Worm (Caenorhabditis elegans): Measurements from ENCODE around the gene F13B12.4.

The F13B12.4 gene

DNA sequence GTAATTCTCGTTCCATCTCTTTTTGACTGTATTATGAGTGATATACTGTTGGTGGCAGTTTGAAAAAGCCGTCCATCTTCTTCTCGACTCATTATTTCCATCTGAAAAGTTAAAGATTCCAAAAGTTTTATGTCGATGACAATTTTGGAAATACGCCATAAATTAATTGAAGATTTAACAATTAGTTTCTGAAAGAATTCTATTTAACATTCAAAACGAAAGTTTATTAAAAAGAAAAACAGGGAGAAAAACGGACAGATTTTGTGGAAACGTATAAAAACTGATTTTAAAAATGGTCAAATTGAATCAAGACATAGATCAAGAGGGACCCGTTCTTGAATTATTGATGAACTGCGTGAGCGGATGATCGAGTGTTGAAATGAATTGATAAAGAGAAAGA is 35.9 kb downstream of the F13B12.4 start, which contains the start of gene R10H10.7:
TSS of gene R10H10.7 (minus strand) at position 101 of the 400 bp plus-strand sequence.
- TF ChIP-seq skn-1 (tag; optimal IDR thresholded peaks at IDR 0.05) (no peak), ceh-82 (tag; optimal IDR thresholded peaks at IDR 0.05) (no peak), elt-2 (tag; optimal IDR thresholded peaks at IDR 0.05) (no peak), mml-1 (tag; optimal IDR thresholded peaks at IDR 0.05) (no peak), lin-39 (tag; optimal IDR thresholded peaks at IDR 0.05) (no peak), ama-1 (optimal IDR thresholded peaks at IDR 0.05) (no peak), jun-1 (tag; optimal IDR thresholded peaks at IDR 0.05) (no peak), snpc-4 (tag; optimal IDR thresholded peaks at IDR 0.05) (no peak), nhr-76 (tag; optimal IDR thresholded peaks at IDR 0.05) (no peak), nhr-77 (tag; optimal IDR thresholded peaks at IDR 0.05) (no peak), nhr-23 (tag; optimal IDR thresholded peaks at IDR 0.05) (no peak), nhr-237 (tag; optimal IDR thresholded peaks at IDR 0.05) (no peak), pha-4 (tag; optimal IDR thresholded peaks at IDR 0.05) (no peak), nhr-11 (tag; optimal IDR thresholded peaks at IDR 0.05) (no peak), unc-62 (GFP tag; optimal IDR thresholded peaks at IDR 0.05) (no peak), nhr-25 (tag; optimal IDR thresholded peaks at IDR 0.05) (no peak), ceh-16 (tag; optimal IDR thresholded peaks at IDR 0.05) (no peak), eor-1 (tag; optimal IDR thresholded peaks at IDR 0.05) (no peak)

DNA sequence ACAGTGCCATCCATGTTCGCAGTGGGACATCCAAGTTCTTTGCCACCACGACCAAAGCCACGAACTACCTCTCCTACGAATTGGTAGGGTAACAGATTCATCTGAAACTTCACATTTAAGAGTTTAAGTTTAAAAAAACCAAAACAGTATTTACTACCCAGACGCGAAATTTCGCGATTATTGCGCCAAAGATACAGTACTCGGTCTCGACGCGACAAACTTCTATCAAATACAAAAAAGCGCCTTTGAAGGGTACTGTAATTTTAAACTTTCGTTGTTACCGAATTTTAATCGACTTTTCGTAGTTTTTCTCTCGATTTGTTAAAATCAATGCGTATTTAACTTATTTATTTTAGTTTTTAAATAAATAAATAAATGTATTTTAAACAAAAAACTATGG is 40.3 kb downstream of the F13B12.4 start, which contains the start of gene rfk-1:
TSS of gene rfk-1 (minus strand) at position 101 of the 400 bp plus-strand sequence.
- no peak for TF ChIP-seq mdl-1 (tag; optimal IDR thresholded peaks at IDR 0.05)
- TF ChIP-seq zag-1 (tag; optimal IDR thresholded peaks at IDR 0.05): no peak
- TF ChIP-seq R02D3.7 (tag; optimal IDR thresholded peaks at IDR 0.05): no peak
- TF ChIP-seq snpc-4 (tag; optimal IDR thresholded peaks at IDR 0.05): no peak
- TF ChIP-seq ama-1 (optimal IDR thresholded peaks at IDR 0.05): no peak
- TF ChIP-seq nhr-76 (tag; optimal IDR thresholded peaks at IDR 0.05): no peak
- no peak for TF ChIP-seq nhr-67 (tag; optimal IDR thresholded peaks at IDR 0.05)
- TF ChIP-seq nhr-11 (tag; optimal IDR thresholded peaks at IDR 0.05): no peak
- TF ChIP-seq ceh-9 (tag; optimal IDR thresholded peaks at IDR 0.05): no peak
- TF ChIP-seq nfya-1 (tag; optimal IDR thresholded peaks at IDR 0.05; ENCODE audit: insufficient read depth): no peak
- no peak for TF ChIP-seq nhr-43 (tag; optimal IDR thresholded peaks at IDR 0.05; ENCODE audit: poor library complexity, severe bottlenecking)
- TF ChIP-seq lin-15B (tag; optimal IDR thresholded peaks at IDR 0.05): no peak
- no peak for TF ChIP-seq pha-4 (tag; optimal IDR thresholded peaks at IDR 0.05)
- no peak for TF ChIP-seq jun-1 (tag; optimal IDR thresholded peaks at IDR 0.05)
- no peak for TF ChIP-seq ceh-16 (tag; optimal IDR thresholded peaks at IDR 0.05)
- no peak for TF ChIP-seq nhr-12 (tag; optimal IDR thresholded peaks at IDR 0.05)
- no peak for TF ChIP-seq ceh-82 (tag; optimal IDR thresholded peaks at IDR 0.05)
- TF ChIP-seq aly-2 (tag; optimal IDR thresholded peaks at IDR 0.05): no peak

DNA sequence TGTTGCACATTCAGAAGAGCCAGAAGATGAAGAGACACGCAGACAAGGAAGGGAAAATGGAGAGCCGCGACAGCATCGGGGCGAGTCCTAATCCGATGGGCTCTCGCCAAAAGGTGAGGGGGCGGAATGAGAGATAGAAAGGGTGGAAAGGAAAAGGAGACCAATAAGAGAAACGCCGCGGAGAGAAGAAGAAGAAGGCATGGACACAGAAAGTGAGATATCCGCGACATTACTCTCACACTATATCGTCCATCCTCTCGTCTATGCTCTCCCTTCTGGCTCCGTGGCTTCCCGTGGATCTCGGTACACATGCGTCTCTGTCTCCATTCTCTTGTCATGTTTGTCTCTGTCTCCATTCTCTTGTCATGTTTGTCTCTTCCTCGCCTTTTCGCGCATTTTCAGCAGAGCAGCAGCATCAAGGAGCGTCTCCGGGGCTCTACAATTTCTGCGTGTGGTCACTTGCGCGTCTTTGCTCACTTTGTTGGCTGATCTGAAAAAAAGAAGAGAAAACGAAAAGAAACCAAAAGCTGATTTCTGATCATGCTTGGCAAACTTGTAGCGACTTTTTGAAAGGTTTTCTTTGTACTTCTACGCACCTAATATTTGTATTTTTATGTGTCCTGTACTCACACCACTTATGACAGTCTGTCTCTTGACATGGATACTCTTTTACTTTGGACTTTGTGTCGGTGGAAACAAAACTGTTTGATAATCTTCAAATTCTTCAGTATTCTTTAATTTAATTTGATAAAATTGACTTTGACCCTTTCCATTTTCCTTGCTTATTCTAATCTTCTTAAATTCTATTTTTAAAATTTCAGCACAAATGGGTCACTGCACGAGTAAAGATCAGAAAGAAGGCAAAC is 46.3 kb downstream of the F13B12.4 start, which contains the start of gene gpa-7:
TSS of gene gpa-7 (plus strand) at position 816 of the 866 bp plus-strand sequence.
- TF ChIP-seq fkh-10 (GFP tag; optimal IDR thresholded peaks at IDR 0.05) (peak; percentile 71), lin-39 (tag; optimal IDR thresholded peaks at IDR 0.05) (peak; percentile 68), nfya-1 (tag; optimal IDR thresholded peaks at IDR 0.05; ENCODE audit: insufficient read depth) (peak; percentile 87), zag-1 (tag; optimal IDR thresholded peaks at IDR 0.05) (peak; percentile 24), hmg-11 (tag; optimal IDR thresholded peaks at IDR 0.05) (peak; percentile 79), snpc-4 (tag; optimal IDR thresholded peaks at IDR 0.05) (peak; percentile 54), pqm-1 (tag; optimal IDR thresholded peaks at IDR 0.05) (no peak), unc-62 (GFP tag; optimal IDR thresholded peaks at IDR 0.05) (peak; percentile 47), tbx-2 (tag; optimal IDR thresholded peaks at IDR 0.05) (peak; percentile 69), sea-2 (GFP tag; optimal IDR thresholded peaks at IDR 0.05) (peak; percentile 36), lin-15B (tag; optimal IDR thresholded peaks at IDR 0.05) (peak; percentile 27), nhr-11 (tag; optimal IDR thresholded peaks at IDR 0.05) (no peak), jun-1 (tag; optimal IDR thresholded peaks at IDR 0.05) (no peak)

DNA sequence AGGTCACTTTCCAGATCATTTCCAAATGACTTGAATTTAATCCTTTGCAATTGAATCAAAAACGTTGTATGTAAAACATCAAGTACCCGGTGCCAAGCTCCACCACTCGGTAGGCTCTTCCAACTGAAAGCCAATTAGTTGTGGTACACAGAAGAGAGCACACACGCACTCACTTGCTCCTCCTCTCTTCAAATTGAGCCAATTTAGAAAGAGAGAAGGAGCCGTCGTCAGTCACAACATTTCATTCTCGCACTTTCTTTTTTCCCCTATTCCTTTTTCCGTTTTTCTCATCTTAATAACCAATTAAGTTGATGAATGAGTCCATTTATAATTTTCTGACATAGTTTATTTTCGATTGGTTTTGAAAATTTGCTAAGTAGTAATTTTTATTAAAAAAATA is 51.5 kb downstream of the F13B12.4 start:
- no peak for TF ChIP-seq ceh-82 (tag; optimal IDR thresholded peaks at IDR 0.05)
- TF ChIP-seq nhr-76 (tag; optimal IDR thresholded peaks at IDR 0.05): no peak
- no peak for TF ChIP-seq unc-39 (tag; optimal IDR thresholded peaks at IDR 0.05)
- TF ChIP-seq ztf-4 (tag; optimal IDR thresholded peaks at IDR 0.05): no peak
- TF ChIP-seq mdl-1 (tag; optimal IDR thresholded peaks at IDR 0.05): no peak
- no peak for TF ChIP-seq egl-5 (tag; optimal IDR thresholded peaks at IDR 0.05)
- TF ChIP-seq fkh-10 (GFP tag; optimal IDR thresholded peaks at IDR 0.05): peak; percentile 32
- no peak for TF ChIP-seq mml-1 (tag; optimal IDR thresholded peaks at IDR 0.05)
- TF ChIP-seq nfya-1 (tag; optimal IDR thresholded peaks at IDR 0.05; ENCODE audit: insufficient read depth): peak; percentile 10
